Worm (Caenorhabditis elegans) whole organism, L4/young adult: Measurements from ENCODE around the gene F09F9.5.

Source experiments
- W03F9.2 ChIP-seq: fragments of 150-350 bp; optimal IDR thresholded peaks from 2 replicates; lab custom pipeline; 2014; ENCODE audit warnings: missing biosample characterization, missing genetic modification characterization
- dao-5 ChIP-seq: sonication (generic microtip); optimal IDR thresholded peaks from 2 replicates; lab custom pipeline; 2016; ENCODE audit warnings: missing genotype, missing genetic modification characterization, moderate library complexity, missing compliant biosample characterization
- him-1 ChIP-seq: sonication (generic microtip); optimal IDR thresholded peaks from 2 replicates; lab custom pipeline; 2016; ENCODE audit warnings: missing genotype, missing genetic modification reagents, missing genetic modification characterization, missing compliant biosample characterization

DNA sequence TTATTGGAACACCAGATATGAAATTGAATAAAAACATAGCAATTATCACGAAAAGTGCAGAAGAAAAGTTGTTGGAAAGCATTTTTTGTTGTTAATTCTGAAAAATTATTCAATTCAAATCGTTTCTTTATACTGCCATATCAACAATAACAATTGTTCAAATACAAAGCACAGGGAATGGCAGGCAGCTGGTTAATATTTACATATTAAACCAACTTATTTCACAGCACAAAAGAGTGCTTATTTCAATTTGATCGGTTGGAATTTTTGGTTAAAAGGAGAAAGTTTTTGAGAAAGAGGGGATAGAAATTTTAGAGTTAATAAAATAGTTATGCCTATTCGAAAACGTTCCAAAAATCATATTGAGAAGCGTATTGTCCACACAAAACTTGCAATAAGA, 3.2 kb downstream of the F09F9.5 start, which contains the start of gene F09F9.3:
- no peak for TF ChIP-seq W03F9.2 (tag; lab: Kevin White, UChicago)
- no peak for TF ChIP-seq him-1 (tag; lab: Kevin White, UChicago)
- no peak for TF ChIP-seq dao-5 (tag; lab: Kevin White, UChicago)
